Fruit fly (Drosophila melanogaster): ENCODE results near the gene CG15286.

dm6 chr2L:14355852-14356174, 17.8 kb downstream of the CG15286 start:
- TF ChIP-seq gl (tag; optimal IDR thresholded peaks at IDR 0.05) (no peak), D1 (tag; optimal IDR thresholded peaks at IDR 0.05) (no peak), fd96Ca (GFP tag; IDR thresholded peaks at IDR 0.05) (no peak), CG10348 (GFP tag; IDR thresholded peaks at IDR 0.05) (no peak), EcR (GFP tag; optimal IDR thresholded peaks at IDR 0.05) (no peak), CG12605 (GFP tag; IDR thresholded peaks at IDR 0.05) (no peak), CG8301 (tag; optimal IDR thresholded peaks at IDR 0.05) (no peak), CG17806 (tag; optimal IDR thresholded peaks at IDR 0.05) (no peak), CG15710 (tag; optimal IDR thresholded peaks at IDR 0.05) (no peak), Pif1B (GFP tag; optimal IDR thresholded peaks at IDR 0.05) (no peak)
